Worm (Caenorhabditis elegans) whole organism, midembryonic: ENCODE data around the gene srh-128.

Experiments used
- T22C8.4 ChIP-seq: fragments of 200-800 bp; sonication (Bioruptor generic); IDR thresholded peaks from 2 replicates; pipeline ENCODE4 v1.3.6; 2022; ENCODE audit warnings: missing genetic modification characterization, missing compliant biosample characterization
- cog-1 ChIP-seq: sonication (generic microtip); optimal IDR thresholded peaks from 2 replicates; lab custom pipeline; 2016; ENCODE audit warnings: missing genetic modification characterization, missing compliant biosample characterization
- flt-1 ChIP-seq: fragments of 200-800 bp; sonication (Bioruptor generic); IDR thresholded peaks from 2 replicates; pipeline ENCODE4 v1.3.6; 2022; ENCODE audit warnings: missing genetic modification characterization, missing compliant biosample characterization
- klf-2 ChIP-seq: fragments of 200-800 bp; sonication (Bioruptor generic); conservative IDR thresholded peaks from 2 replicates; pipeline ENCODE4 v1.3.6; 2022; ENCODE audit warnings: missing genetic modification reagents, missing genetic modification characterization, missing compliant biosample characterization
- med-1 ChIP-seq: sonication (generic microtip); optimal IDR thresholded peaks from 2 replicates; lab custom pipeline; 2017; ENCODE audit warnings: missing genetic modification characterization, mild to moderate bottlenecking, missing compliant biosample characterization, antibody characterized with exemption, missing genetic modification reagents; ENCODE audit not compliant: insufficient read depth
- ref-1 ChIP-seq: fragments of 200-800 bp; sonication (Bioruptor generic); conservative IDR thresholded peaks from 2 replicates; pipeline ENCODE4 v1.3.6; 2022; ENCODE audit warnings: missing genetic modification reagents, missing genetic modification characterization, missing compliant biosample characterization
- tab-1 ChIP-seq: fragments of 200-800 bp; sonication (Bioruptor generic); IDR thresholded peaks from 2 replicates; pipeline ENCODE4 v1.3.6; 2022; ENCODE audit warnings: missing genetic modification characterization, missing compliant biosample characterization
- ztf-23 ChIP-seq: fragments of 200-800 bp; sonication (Bioruptor generic); IDR thresholded peaks from 2 replicates; pipeline ENCODE4 v1.3.6; 2022; ENCODE audit warnings: missing genetic modification reagents, missing genetic modification characterization, missing compliant biosample characterization
- ztf-29 ChIP-seq: fragments of 200-800 bp; sonication (Bioruptor generic); IDR thresholded peaks from 2 replicates; pipeline ENCODE4 v1.3.6; 2022; ENCODE audit warnings: missing genetic modification reagents, missing genetic modification characterization, missing compliant biosample characterization

DNA sequence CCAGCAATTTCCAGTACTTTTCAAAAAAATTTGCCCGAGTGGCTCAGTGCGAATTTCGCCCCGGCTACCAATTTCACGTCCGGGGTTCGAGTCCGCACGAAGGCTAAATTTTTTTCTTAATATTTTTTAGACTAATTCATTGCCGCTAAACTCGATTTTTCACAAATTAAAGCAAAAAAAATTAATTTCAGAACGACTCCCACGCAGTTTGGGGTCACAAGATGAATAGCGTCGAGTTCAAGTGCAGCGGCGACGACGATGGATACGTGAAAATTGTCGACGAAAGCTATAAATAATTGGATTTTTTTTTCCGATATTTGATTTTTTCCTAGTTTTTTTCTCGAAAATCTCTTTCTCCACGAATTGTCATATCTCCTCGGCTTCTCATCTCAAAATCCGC lies 46.2 kb upstream of the srh-128 start:
- no peak for TF ChIP-seq ztf-29
- TF ChIP-seq flt-1 (GFP tag; lab: Robert Waterston, UW): no peak
- no peak for TF ChIP-seq tab-1
- no peak for TF ChIP-seq med-1 (GFP tag; lab: Kevin White, UChicago)
- no peak for TF ChIP-seq cog-1 (tag; lab: Kevin White, UChicago)
- TF ChIP-seq T22C8.4 (GFP tag; lab: Robert Waterston, UW): no peak
- TF ChIP-seq ztf-23: no peak
- TF ChIP-seq klf-2 (GFP tag; lab: Robert Waterston, UW): no peak
- no peak for TF ChIP-seq ref-1 (GFP tag; lab: Robert Waterston, UW)
